Fruit fly (Drosophila melanogaster) whole organism, embryonic: ENCODE measurements around the gene Ddc.

ENCODE experiments used
- CG10267 ChIP-seq: fragments of 200-800 bp; sonication (Bioruptor generic); optimal IDR thresholded peaks from 2 replicates; lab custom pipeline; 2018; ENCODE audit warnings: missing biosample characterization, mild to moderate bottlenecking, missing genetic modification characterization, moderate library complexity
- CG10431 ChIP-seq: fragments of 200-800 bp; sonication (Bioruptor generic); optimal IDR thresholded peaks from 3 replicates; lab custom pipeline; 2018; ENCODE audit warnings: missing biosample characterization, mild to moderate bottlenecking, missing genetic modification characterization
- CG11456 ChIP-seq: fragments of 200-800 bp; sonication (Bioruptor generic); IDR thresholded peaks from 3 replicates; pipeline ENCODE4 v1.3.6; 2022; ENCODE audit warnings: missing biosample characterization, missing genetic modification characterization
- CG11504 ChIP-seq: fragments of 200-800 bp; sonication (Bioruptor generic); optimal IDR thresholded peaks from 3 replicates; lab custom pipeline; 2019; ENCODE audit warnings: missing biosample characterization, mild to moderate bottlenecking, missing genetic modification characterization, moderate library complexity
- CG11723 ChIP-seq: fragments of 200-800 bp; sonication (Bioruptor generic); optimal IDR thresholded peaks from 2 replicates; lab custom pipeline; 2017; ENCODE audit warnings: missing biosample characterization, mild to moderate bottlenecking, missing genetic modification characterization
- CG12071 ChIP-seq: fragments of 200-800 bp; sonication (Bioruptor generic); optimal IDR thresholded peaks from 3 replicates; lab custom pipeline; 2018; ENCODE audit warnings: missing biosample characterization, mild to moderate bottlenecking, missing genetic modification characterization
- CG12391 ChIP-seq: fragments of 200-800 bp; sonication (Bioruptor generic); optimal IDR thresholded peaks from 3 replicates; lab custom pipeline; 2018; ENCODE audit warnings: missing biosample characterization, mild to moderate bottlenecking, missing genetic modification characterization, moderate library complexity
- CG12769 ChIP-seq: fragments of 200-800 bp; sonication (Bioruptor generic); optimal IDR thresholded peaks from 2 replicates; lab custom pipeline; 2019; ENCODE audit warnings: missing biosample characterization, mild to moderate bottlenecking, missing genetic modification characterization, moderate library complexity
- CG15696 ChIP-seq: fragments of 200-800 bp; sonication (Bioruptor generic); optimal IDR thresholded peaks from 2 replicates; lab custom pipeline; 2019; ENCODE audit warnings: missing biosample characterization, mild to moderate bottlenecking, missing genetic modification characterization, moderate library complexity
- CG16815 ChIP-seq: fragments of 200-800 bp; sonication (Bioruptor generic); optimal IDR thresholded peaks from 3 replicates; lab custom pipeline; 2017; ENCODE audit warnings: missing biosample characterization, mild to moderate bottlenecking, missing genetic modification characterization
- CG17385 ChIP-seq: fragments of 200-800 bp; sonication (Bioruptor generic); optimal IDR thresholded peaks from 3 replicates; lab custom pipeline; 2018; ENCODE audit warnings: missing biosample characterization, mild to moderate bottlenecking, missing genetic modification characterization
- CG18764 ChIP-seq: fragments of 200-800 bp; sonication (Bioruptor generic); optimal IDR thresholded peaks from 3 replicates; lab custom pipeline; 2016; ENCODE audit warnings: missing biosample characterization, missing genetic modification characterization
- CG2202 ChIP-seq: fragments of 200-800 bp; sonication (Bioruptor generic); optimal IDR thresholded peaks from 2 replicates; lab custom pipeline; 2018; ENCODE audit warnings: missing biosample characterization, mild to moderate bottlenecking, missing genetic modification characterization
- CG30403 ChIP-seq: fragments of 200-800 bp; sonication (Bioruptor generic); optimal IDR thresholded peaks from 3 replicates; lab custom pipeline; 2016; ENCODE audit warnings: missing biosample characterization, missing genetic modification characterization
- CG3281 ChIP-seq: fragments of 200-800 bp; sonication (Bioruptor generic); optimal IDR thresholded peaks from 3 replicates; lab custom pipeline; 2017; ENCODE audit warnings: missing biosample characterization, mild to moderate bottlenecking, missing genetic modification characterization
- CG4820 ChIP-seq: fragments of 200-800 bp; sonication (Bioruptor generic); optimal IDR thresholded peaks from 3 replicates; lab custom pipeline; 2016; ENCODE audit warnings: missing biosample characterization, missing genetic modification characterization
- CG6254 ChIP-seq: fragments of 200-800 bp; sonication (Bioruptor generic); optimal IDR thresholded peaks from 3 replicates; lab custom pipeline; 2017; ENCODE audit warnings: mild to moderate bottlenecking, missing biosample characterization, missing genetic modification reagents, missing genetic modification characterization
- CG7271 ChIP-seq: fragments of 200-800 bp; sonication (Bioruptor generic); optimal IDR thresholded peaks from 2 replicates; lab custom pipeline; 2018; ENCODE audit warnings: missing biosample characterization, mild to moderate bottlenecking, missing genetic modification characterization, moderate library complexity
- CG7556 ChIP-seq: fragments of 200-800 bp; sonication (Bioruptor generic); optimal IDR thresholded peaks from 2 replicates; lab custom pipeline; 2017; ENCODE audit warnings: missing biosample characterization, mild to moderate bottlenecking, missing genetic modification characterization
- CG7987 ChIP-seq: fragments of 200-800 bp; sonication (Bioruptor generic); optimal IDR thresholded peaks from 2 replicates; lab custom pipeline; 2018; ENCODE audit warnings: missing biosample characterization, mild to moderate bottlenecking, missing genetic modification characterization, moderate library complexity
- CG8359 ChIP-seq: fragments of 200-800 bp; sonication (Bioruptor generic); optimal IDR thresholded peaks from 2 replicates; lab custom pipeline; 2017; ENCODE audit warnings: missing biosample characterization, mild to moderate bottlenecking, missing genetic modification characterization, borderline replicate concordance
- CG9797 ChIP-seq: fragments of 200-800 bp; sonication (Bioruptor generic); optimal IDR thresholded peaks from 3 replicates; lab custom pipeline; 2018; ENCODE audit warnings: missing biosample characterization, mild to moderate bottlenecking, missing genetic modification characterization
- CG9876 ChIP-seq: fragments of 200-800 bp; sonication (Bioruptor generic); optimal IDR thresholded peaks from 2 replicates; lab custom pipeline; 2016; ENCODE audit warnings: missing biosample characterization, missing genetic modification characterization
- CHES-1-like ChIP-seq: fragments of 200-800 bp; sonication (Bioruptor generic); optimal IDR thresholded peaks from 2 replicates; lab custom pipeline; 2016; ENCODE audit warnings: missing biosample characterization, missing genetic modification characterization
- Dbx ChIP-seq: fragments of 200-800 bp; sonication (Bioruptor generic); IDR thresholded peaks from 3 replicates; pipeline ENCODE4 v1.3.6; 2022; ENCODE audit warnings: missing biosample characterization, missing genetic modification characterization
- E2f2 ChIP-seq: fragments of 200-800 bp; sonication (Bioruptor generic); IDR thresholded peaks from 2 replicates; pipeline ENCODE4 v1.3.6; 2022; ENCODE audit warnings: missing biosample characterization, missing genetic modification characterization
- Elba2 ChIP-seq: fragments of 200-800 bp; sonication (Bioruptor generic); optimal IDR thresholded peaks from 3 replicates; lab custom pipeline; 2016; ENCODE audit warnings: missing biosample characterization, missing genetic modification characterization
- Ets65A ChIP-seq: fragments of 200-800 bp; sonication (Bioruptor generic); peaks from one replicate; lab custom pipeline; 2016; ENCODE audit warnings: missing biosample characterization, missing genetic modification characterization
- Fer2 ChIP-seq: fragments of 200-800 bp; sonication (Bioruptor generic); optimal IDR thresholded peaks from 2 replicates; lab custom pipeline; 2018; ENCODE audit warnings: missing biosample characterization, mild to moderate bottlenecking, missing genetic modification characterization, moderate library complexity
- Lim3 ChIP-seq: fragments of 200-800 bp; sonication (Bioruptor generic); IDR thresholded peaks from 2 replicates; pipeline ENCODE4 v1.3.6; 2022; ENCODE audit warnings: missing biosample characterization, missing genetic modification characterization
- Mad ChIP-seq: fragments of 200-800 bp; sonication (Bioruptor generic); optimal IDR thresholded peaks from 2 replicates; lab custom pipeline; 2016; ENCODE audit warnings: missing biosample characterization, missing genetic modification characterization
- Meics ChIP-seq: fragments of 200-800 bp; sonication (Bioruptor generic); optimal IDR thresholded peaks from 2 replicates; lab custom pipeline; 2017; ENCODE audit warnings: missing biosample characterization, mild to moderate bottlenecking, missing genetic modification characterization
- Nf-YB ChIP-seq: fragments of 200-800 bp; sonication (Bioruptor generic); optimal IDR thresholded peaks from 3 replicates; lab custom pipeline; 2019; ENCODE audit warnings: missing biosample characterization, mild to moderate bottlenecking, missing genetic modification characterization, moderate library complexity
- Ptx1 ChIP-seq: fragments of 200-800 bp; sonication (Bioruptor generic); IDR thresholded peaks from 2 replicates; pipeline ENCODE4 v1.3.6; 2022; ENCODE audit warnings: missing biosample characterization, missing genetic modification characterization
- Scr ChIP-seq: fragments of 200-800 bp; sonication (Bioruptor generic); IDR thresholded peaks from 2 replicates; pipeline ENCODE4 v1.3.6; 2022; ENCODE audit warnings: missing biosample characterization, missing genetic modification characterization; ENCODE audit not compliant: partially characterized antibody
- Sry-β ChIP-seq: fragments of 200-800 bp; sonication (Bioruptor generic); optimal IDR thresholded peaks from 2 replicates; lab custom pipeline; 2018; ENCODE audit warnings: missing biosample characterization, mild to moderate bottlenecking, missing genetic modification characterization, moderate library complexity
- danr ChIP-seq: fragments of 200-800 bp; sonication (Bioruptor generic); IDR thresholded peaks from 2 replicates; pipeline ENCODE4 v1.3.6; 2022; ENCODE audit warnings: missing biosample characterization, missing genetic modification characterization
- dpn ChIP-seq, 2 experiments: fragments of 200-800 bp; sonication (Bioruptor generic); optimal IDR thresholded peaks; 3 replicates each; lab custom pipeline; 2016; ENCODE audit warnings: missing biosample characterization in 2 of 2, missing genetic modification characterization in 2 of 2
- esg ChIP-seq: fragments of 200-800 bp; sonication (Bioruptor generic); conservative IDR thresholded peaks from 2 replicates; pipeline ENCODE4 v1.3.6; 2022; ENCODE audit warnings: missing biosample characterization, missing genetic modification characterization
- jigr1 ChIP-seq: fragments of 200-800 bp; sonication (Bioruptor generic); IDR thresholded peaks from 3 replicates; pipeline ENCODE4 v1.3.6; 2022; ENCODE audit warnings: missing biosample characterization, missing genetic modification characterization
- lab ChIP-seq: fragments of 200-800 bp; sonication (Bioruptor generic); optimal IDR thresholded peaks from 3 replicates; lab custom pipeline; 2017; ENCODE audit warnings: missing biosample characterization, missing genetic modification characterization, mild to moderate bottlenecking, moderate library complexity, missing genetic modification reagents
- nmo ChIP-seq: fragments of 200-800 bp; sonication (Bioruptor generic); optimal IDR thresholded peaks from 2 replicates; lab custom pipeline; 2018; ENCODE audit warnings: missing biosample characterization, mild to moderate bottlenecking, missing genetic modification characterization, moderate library complexity
- nom ChIP-seq: fragments of 200-800 bp; sonication (Bioruptor generic); optimal IDR thresholded peaks from 2 replicates; lab custom pipeline; 2017; ENCODE audit warnings: missing biosample characterization, missing genetic modification characterization, mild to moderate bottlenecking, moderate library complexity, missing genetic modification reagents
- otp ChIP-seq: fragments of 200-800 bp; sonication (Bioruptor generic); IDR thresholded peaks from 3 replicates; pipeline ENCODE4, ENCODE4 v1.3.6; 2022; ENCODE audit warnings: missing biosample characterization, missing genetic modification characterization
- row ChIP-seq: fragments of 200-800 bp; sonication (Bioruptor generic); IDR thresholded peaks from 3 replicates; pipeline ENCODE4 v1.3.6; 2022; ENCODE audit warnings: missing biosample characterization, missing genetic modification characterization
- salm ChIP-seq: fragments of 200-800 bp; sonication (Bioruptor generic); optimal IDR thresholded peaks from 2 replicates; lab custom pipeline; 2018; ENCODE audit warnings: missing biosample characterization, mild to moderate bottlenecking, missing genetic modification characterization
- sens ChIP-seq: fragments of 200-800 bp; sonication (Bioruptor generic); peaks from one replicate; lab custom pipeline; 2016; ENCODE audit warnings: missing biosample characterization, missing genetic modification characterization
- slbo ChIP-seq: fragments of 200-800 bp; sonication (Bioruptor generic); IDR thresholded peaks from 2 replicates; pipeline ENCODE4 v1.3.6; 2022; ENCODE audit warnings: missing biosample characterization, missing genetic modification characterization
- sug ChIP-seq: fragments of 200-800 bp; optimal IDR thresholded peaks from 2 replicates; lab custom pipeline; 2019; ENCODE audit warnings: missing biosample characterization, mild to moderate bottlenecking, missing genetic modification characterization, moderate library complexity
- usp ChIP-seq: fragments of >200 bp; optimal IDR thresholded peaks from 2 replicates; lab custom pipeline; 2017; ENCODE audit warnings: missing biosample characterization, missing genetic modification characterization
- zf30C ChIP-seq: fragments of 200-800 bp; sonication (Bioruptor generic); optimal IDR thresholded peaks from 3 replicates; lab custom pipeline; 2018; ENCODE audit warnings: missing biosample characterization, mild to moderate bottlenecking, missing genetic modification characterization

Gene Ddc

DNA sequence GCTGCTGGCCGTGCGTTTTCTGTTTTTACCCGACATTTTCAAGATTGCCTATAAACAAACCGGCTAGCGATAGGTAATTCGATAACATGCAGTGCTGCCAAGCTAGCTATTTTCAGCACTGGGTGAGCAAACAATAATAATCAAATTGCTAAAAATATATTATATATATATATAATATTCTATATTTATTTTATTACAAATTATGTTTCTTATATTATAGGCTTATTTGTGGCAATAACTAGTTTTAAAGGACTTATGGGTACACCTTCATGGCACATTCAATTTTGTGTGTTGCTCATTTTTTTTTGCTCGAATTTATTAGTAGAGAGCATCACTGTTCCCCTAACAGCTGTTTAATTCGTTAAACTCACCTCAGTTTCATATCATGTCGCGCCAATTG lies 6.8 kb upstream of the Ddc start (continued):
- TF ChIP-seq Ets65A (no peak), otp (no peak), lab (no peak), nmo (GFP tag; lab: Kevin White, UChicago) (peak; percentile 79), CG10431 (GFP tag; lab: Kevin White, UChicago) (peak; percentile 66), dpn (GFP tag; optimal IDR thresholded peaks at IDR 0.05; lab: Kevin White, UChicago) (peak in 1 of 2 experiments; percentile 70), CG3281 (GFP tag; lab: Kevin White, UChicago) (peak; percentile 63), CG7271 (no peak), Nf-YB (GFP tag; lab: Kevin White, UChicago) (peak; percentile 42), Sry-β (GFP tag; lab: Kevin White, UChicago) (peak; percentile 99), CG11504 (tag; lab: Kevin White, UChicago) (no peak), CG15696 (peak; percentile 72), Lim3 (GFP tag; lab: Robert Waterston, UW) (no peak), CG9797 (GFP tag; lab: Kevin White, UChicago) (no peak), slbo (peak; percentile 65), CHES-1-like (GFP tag; lab: Kevin White, UChicago) (no peak), CG18764 (GFP tag; lab: Kevin White, UChicago) (no peak), jigr1 (GFP tag; lab: Robert Waterston, UW) (no peak), CG12769 (tag; lab: Kevin White, UChicago) (no peak), esg (GFP tag; lab: Robert Waterston, UW) (0 out of 2 replicates have a peak, but pooled peaks have one; percentile 18), usp (no peak), CG8359 (GFP tag; lab: Kevin White, UChicago) (peak; percentile 23), nom (peak; percentile 14), Meics (GFP tag; lab: Kevin White, UChicago) (no peak), CG6254 (GFP tag; lab: Kevin White, UChicago) (peak; percentile 40), CG12071 (GFP tag; lab: Kevin White, UChicago) (no peak), zf30C (peak; percentile 49), danr (GFP tag; lab: Robert Waterston, UW) (0 out of 2 replicates have a peak, but pooled peaks have one; percentile 18), sens (GFP tag; lab: Kevin White, UChicago) (peak; percentile 18), Ptx1 (GFP tag; lab: Robert Waterston, UW) (peak; percentile 65), Mad (no peak), CG2202 (tag; lab: Kevin White, UChicago) (no peak), CG30403 (peak; percentile 68), CG17385 (GFP tag; lab: Kevin White, UChicago) (peak; percentile 68), sug (peak; percentile 81), Fer2 (peak; percentile 66), E2f2 (GFP tag; lab: Robert Waterston, UW) (peak; percentile 67), CG16815 (GFP tag; lab: Kevin White, UChicago) (peak; percentile 46), CG7556 (GFP tag; lab: Kevin White, UChicago) (peak; percentile 58), CG11456 (GFP tag; lab: Robert Waterston, UW) (no peak), CG10267 (tag; lab: Kevin White, UChicago) (peak; percentile 73), CG9876 (GFP tag; lab: Kevin White, UChicago) (no peak), salm (peak; percentile 44), CG11723 (peak; percentile 30), CG7987 (GFP tag; lab: Kevin White, UChicago) (no peak), row (GFP tag; lab: Robert Waterston, UW) (peak; percentile 96), CG4820 (GFP tag; lab: Kevin White, UChicago) (peak; percentile 35), Dbx (0 out of 3 replicates have a peak, but pooled peaks have one; percentile 44), Elba2 (GFP tag; lab: Kevin White, UChicago) (no peak), Scr (GFP tag; lab: Robert Waterston, UW) (peak; percentile 39; the same call in 1 of the 2 replicates), CG12391 (tag; lab: Kevin White, UChicago) (peak; percentile 83)
